Worm (Caenorhabditis elegans): Measurements from ENCODE around the gene rps-30.
A peak's percentile ranks its signal among the peaks of the same experiment; 100 is the strongest.

The rps-30 gene

DNA sequence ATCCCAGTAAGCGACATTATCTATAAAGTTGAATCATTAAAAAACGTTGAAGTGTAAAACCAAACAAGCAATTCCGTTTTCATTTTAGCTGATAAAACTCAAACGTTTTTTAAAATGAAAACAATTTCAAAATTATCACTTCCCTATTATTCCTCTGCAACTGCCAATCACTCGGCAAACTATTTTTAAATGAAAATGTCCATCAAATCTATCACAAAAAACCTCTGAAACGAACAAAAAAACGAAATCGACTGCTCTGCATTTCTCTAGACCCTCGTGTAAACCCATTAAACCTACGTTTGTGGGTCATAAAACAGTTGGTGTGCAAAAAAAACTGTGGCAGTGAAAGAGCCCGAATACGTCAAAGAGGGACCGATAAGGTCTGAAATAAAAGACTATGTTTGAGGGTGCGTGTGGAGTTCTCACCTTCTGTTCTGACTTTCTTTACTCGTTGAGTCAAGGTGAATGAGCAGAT, 33.9 kb upstream of the rps-30 start, which contains the start of gene fbxl-5:
Gene fbxl-5 (plus strand): TSS at position 425 of the 475 bp plus-strand sequence.
- TF ChIP-seq swsn-7 (tag; optimal IDR thresholded peaks at IDR 0.05) (no peak), nhr-237 (tag; optimal IDR thresholded peaks at IDR 0.05) (no peak), efl-1 (optimal IDR thresholded peaks at IDR 0.05) (no peak), efl-1 (GFP tag; optimal IDR thresholded peaks at IDR 0.05 in 1 of 2) (no peak), jun-1 (tag; optimal IDR thresholded peaks at IDR 0.05) (no peak), sox-4 (tag; optimal IDR thresholded peaks at IDR 0.05) (no peak), fos-1 (tag; optimal IDR thresholded peaks at IDR 0.05) (no peak)

DNA sequence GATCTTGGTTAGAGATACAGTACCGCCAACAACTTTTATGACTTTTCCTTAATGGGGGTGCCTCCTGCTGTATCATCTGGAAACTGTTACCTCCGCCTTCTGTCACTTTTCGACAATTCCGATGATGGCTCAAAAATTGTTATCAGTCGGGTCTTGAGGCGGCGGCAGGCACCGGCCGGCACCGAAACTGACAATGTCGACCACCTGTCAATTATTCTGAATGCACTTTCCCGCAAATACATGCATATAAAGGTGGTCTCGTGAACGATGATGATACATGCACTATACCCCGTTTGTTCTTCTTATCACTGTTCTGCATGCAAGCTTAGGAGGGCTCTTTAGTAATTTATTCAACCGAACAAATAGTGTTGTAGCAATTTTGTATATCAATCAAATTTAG, 32.3 kb upstream of the rps-30 start:
- TF ChIP-seq rnt-1 (tag; optimal IDR thresholded peaks at IDR 0.05) (no peak), aly-2 (tag; optimal IDR thresholded peaks at IDR 0.05) (no peak), efl-1 (optimal IDR thresholded peaks at IDR 0.05) (no peak), efl-1 (GFP tag; optimal IDR thresholded peaks at IDR 0.05 in 1 of 2) (peak in 1 of 2 experiments; percentile 62), elt-2 (tag; optimal IDR thresholded peaks at IDR 0.05) (peak; percentile 18)

DNA sequence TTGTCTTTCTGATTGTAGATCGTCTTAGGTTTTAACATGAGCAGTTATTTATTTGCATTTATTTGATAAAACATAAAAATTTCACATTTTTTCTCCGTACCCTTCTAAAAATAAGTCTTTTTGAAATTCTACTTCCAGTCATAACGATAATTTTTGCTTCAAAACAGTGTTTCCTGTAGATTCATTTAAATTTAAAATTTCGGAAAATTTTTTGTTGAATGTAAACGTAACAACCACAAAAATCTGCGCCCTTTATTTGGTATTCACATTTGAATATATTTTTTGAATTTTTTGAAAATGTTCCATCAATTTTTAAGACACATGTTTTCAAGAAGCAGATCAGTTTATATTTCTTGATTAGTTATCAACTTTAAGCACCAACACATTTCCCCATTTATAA, 31.0 kb upstream of the rps-30 start:
- TF ChIP-seq efl-1 (optimal IDR thresholded peaks at IDR 0.05) (no peak), efl-1 (GFP tag; optimal IDR thresholded peaks at IDR 0.05 in 1 of 2) (peak in 1 of 2 experiments; percentile 72), dpl-1 (GFP tag; optimal IDR thresholded peaks at IDR 0.05) (no peak), nhr-77 (tag; optimal IDR thresholded peaks at IDR 0.05) (no peak)

DNA sequence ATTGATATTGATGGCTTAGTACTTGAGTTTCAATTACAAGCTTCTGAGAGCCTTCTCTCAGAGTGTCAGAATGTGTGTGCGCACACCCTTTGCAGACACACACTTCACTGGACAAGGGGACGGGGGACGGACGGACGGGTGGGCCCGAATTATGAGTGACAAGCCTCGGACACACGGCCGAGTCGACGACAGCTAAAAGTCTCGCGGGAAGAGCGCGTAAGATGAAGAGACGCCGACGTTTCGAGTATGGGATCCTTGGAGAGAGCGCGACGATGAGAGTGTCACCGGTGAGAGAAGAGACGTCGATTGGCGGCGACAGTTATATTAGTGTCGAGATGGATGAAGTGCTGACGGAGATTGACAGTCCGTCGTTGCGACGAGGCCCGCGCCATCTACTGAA, 30.5 kb upstream of the rps-30 start:
- TF ChIP-seq nhr-11 (tag; optimal IDR thresholded peaks at IDR 0.05) (no peak), ama-1 (optimal IDR thresholded peaks at IDR 0.05) (no peak), nhr-12 (tag; optimal IDR thresholded peaks at IDR 0.05) (no peak), zag-1 (tag; optimal IDR thresholded peaks at IDR 0.05) (no peak), blmp-1 (tag; optimal IDR thresholded peaks at IDR 0.05) (no peak), fos-1 (tag; optimal IDR thresholded peaks at IDR 0.05) (no peak), nhr-47 (tag; optimal IDR thresholded peaks at IDR 0.05) (peak; percentile 19), skn-1 (tag; optimal IDR thresholded peaks at IDR 0.05) (no peak), nhr-85 (tag) (no peak), Y116A8C.19 (tag; optimal IDR thresholded peaks at IDR 0.05; ENCODE audit: borderline replicate concordance) (no peak), fkh-8 (tag; optimal IDR thresholded peaks at IDR 0.05) (no peak), mef-2 (tag; optimal IDR thresholded peaks at IDR 0.05) (no peak), egl-27 (tag; optimal IDR thresholded peaks at IDR 0.05) (no peak), sox-4 (tag; optimal IDR thresholded peaks at IDR 0.05) (no peak), unc-62 (GFP tag; optimal IDR thresholded peaks at IDR 0.05) (peak; percentile 39), elt-3 (tag; optimal IDR thresholded peaks at IDR 0.05) (no peak), nhr-77 (tag; optimal IDR thresholded peaks at IDR 0.05) (no peak), C04F5.9 (tag; optimal IDR thresholded peaks at IDR 0.05) (no peak), zip-4 (GFP tag; optimal IDR thresholded peaks at IDR 0.05) (no peak), efl-3 (GFP tag; optimal IDR thresholded peaks at IDR 0.05) (no peak), ces-1 (GFP tag; optimal IDR thresholded peaks at IDR 0.05) (no peak), snpc-4 (tag; optimal IDR thresholded peaks at IDR 0.05) (no peak), unc-130 (tag; optimal IDR thresholded peaks at IDR 0.05) (no peak), nhr-84 (tag; optimal IDR thresholded peaks at IDR 0.05) (no peak), fkh-4 (tag; optimal IDR thresholded peaks at IDR 0.05; ENCODE audit: borderline replicate concordance) (no peak), pqm-1 (tag; optimal IDR thresholded peaks at IDR 0.05) (no peak), unc-30 (tag; optimal IDR thresholded peaks at IDR 0.05) (no peak), egl-13 (tag; optimal IDR thresholded peaks at IDR 0.05) (no peak), nhr-71 (tag; optimal IDR thresholded peaks at IDR 0.05) (peak; percentile 12), elt-2 (tag; optimal IDR thresholded peaks at IDR 0.05) (no peak), nhr-19 (GFP tag; conservative IDR thresholded peaks at IDR 0.05) (no peak), tlp-1 (tag; optimal IDR thresholded peaks at IDR 0.05) (no peak), lsy-2 (tag; optimal IDR thresholded peaks at IDR 0.05) (no peak), unc-98 (GFP tag; IDR thresholded peaks at IDR 0.05) (no peak), ceh-88 (GFP tag; IDR thresholded peaks at IDR 0.05) (no peak), isw-1 (GFP tag; IDR thresholded peaks at IDR 0.05) (no peak), dpl-1 (GFP tag; optimal IDR thresholded peaks at IDR 0.05) (no peak), ceh-63 (GFP tag; optimal IDR thresholded peaks at IDR 0.05) (no peak), nhr-90 (tag; optimal IDR thresholded peaks at IDR 0.05; ENCODE audit: poor library complexity) (no peak), efl-1 (optimal IDR thresholded peaks at IDR 0.05) (peak in 1 of 2 experiments; percentile 23), efl-1 (GFP tag; optimal IDR thresholded peaks at IDR 0.05 in 1 of 2) (no peak), mep-1 (tag; optimal IDR thresholded peaks at IDR 0.05) (no peak), nhr-237 (tag; optimal IDR thresholded peaks at IDR 0.05) (no peak)

Data from whole organism, L1 larva.